Worm (Caenorhabditis elegans): Measurements from ENCODE around the gene str-148.

DNA sequence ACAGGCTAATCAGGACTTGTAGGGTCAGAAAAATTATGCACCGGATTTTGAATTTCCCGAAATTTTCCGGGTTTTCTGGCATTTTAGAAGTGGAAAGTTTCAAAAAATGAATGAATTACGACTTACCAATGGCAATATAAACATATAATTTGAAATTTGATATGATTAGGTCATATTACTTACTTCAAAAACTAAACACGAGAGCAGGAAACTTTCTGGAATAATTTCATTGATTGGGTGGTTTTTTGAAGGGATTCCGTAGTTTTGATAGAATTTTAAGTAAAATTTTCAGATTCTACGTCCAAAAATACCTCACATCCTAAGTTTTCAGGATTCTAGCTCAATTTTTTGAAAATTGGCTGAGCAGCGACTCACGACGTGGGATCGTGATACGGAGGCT, 29.6 kb downstream of the str-148 start, which contains the start of gene K02E7.11:
- no peak for TF ChIP-seq nfya-1 (tag; optimal IDR thresholded peaks at IDR 0.05)
- no peak for TF ChIP-seq unc-42 (tag; optimal IDR thresholded peaks at IDR 0.05)
- no peak for TF ChIP-seq fkh-10 (GFP tag; optimal IDR thresholded peaks at IDR 0.05)
- TF ChIP-seq ceh-14 (tag; optimal IDR thresholded peaks at IDR 0.05): no peak
- no peak for TF ChIP-seq lin-11 (tag; optimal IDR thresholded peaks at IDR 0.05)
- TF ChIP-seq tbx-2 (tag; optimal IDR thresholded peaks at IDR 0.05): no peak
- no peak for TF ChIP-seq dmd-4 (tag; optimal IDR thresholded peaks at IDR 0.05; ENCODE audit: borderline replicate concordance)
- no peak for TF ChIP-seq tbx-7 (tag; optimal IDR thresholded peaks at IDR 0.05)
- no peak for TF ChIP-seq ceh-9 (tag; optimal IDR thresholded peaks at IDR 0.05)
- TF ChIP-seq unc-55 (GFP tag; optimal IDR thresholded peaks at IDR 0.05): no peak
- no peak for TF ChIP-seq ceh-6 (GFP tag; optimal IDR thresholded peaks at IDR 0.05)
- no peak for TF ChIP-seq ztf-16 (tag; optimal IDR thresholded peaks at IDR 0.05)
